Worm (Caenorhabditis elegans): ENCODE results near the gene Y62H9A.10.

Gene Y62H9A.10

ce11 chrX:11934933-11935332 is 32.4 kb upstream of the Y62H9A.10 start (continued):
- peak; percentile 52 for TF ChIP-seq swsn-7 (tag; optimal IDR thresholded peaks at IDR 0.05)
- no peak for TF ChIP-seq sox-4 (tag; optimal IDR thresholded peaks at IDR 0.05)
- peak; percentile 49 for TF ChIP-seq xbp-1 (tag; optimal IDR thresholded peaks at IDR 0.05)
- TF ChIP-seq irx-1 (tag; optimal IDR thresholded peaks at IDR 0.05), result no peak
- TF ChIP-seq elt-2 (tag; optimal IDR thresholded peaks at IDR 0.05), result peak; percentile 18
- TF ChIP-seq ces-1 (GFP tag; optimal IDR thresholded peaks at IDR 0.05), result no peak
- TF ChIP-seq skn-1 (tag; optimal IDR thresholded peaks at IDR 0.05), result peak; percentile 43
- peak; percentile 43 for TF ChIP-seq nhr-77 (tag; optimal IDR thresholded peaks at IDR 0.05)
- TF ChIP-seq aly-2 (tag; optimal IDR thresholded peaks at IDR 0.05), result no peak
- no peak for TF ChIP-seq pax-3 (tag; optimal IDR thresholded peaks at IDR 0.05)
- TF ChIP-seq ztf-4 (tag; optimal IDR thresholded peaks at IDR 0.05), result no peak
- TF ChIP-seq C16A3.4 (tag; optimal IDR thresholded peaks at IDR 0.05), result peak; percentile 57
- peak; percentile 27 for TF ChIP-seq mep-1 (tag; optimal IDR thresholded peaks at IDR 0.05)
- TF ChIP-seq egl-13 (tag; optimal IDR thresholded peaks at IDR 0.05), result peak; percentile 6
- TF ChIP-seq mef-2 (tag; optimal IDR thresholded peaks at IDR 0.05), result no peak
- TF ChIP-seq aha-1 (tag; optimal IDR thresholded peaks at IDR 0.05), result no peak
- TF ChIP-seq lsy-2 (tag; optimal IDR thresholded peaks at IDR 0.05), result peak in 1 of 2 experiments; percentile 17
- TF ChIP-seq tbx-2 (tag; optimal IDR thresholded peaks at IDR 0.05), result peak; percentile 43
- TF ChIP-seq egl-27 (tag; optimal IDR thresholded peaks at IDR 0.05), result no peak
- TF ChIP-seq dsc-1 (tag; optimal IDR thresholded peaks at IDR 0.05), result peak; percentile 67
- no peak for TF ChIP-seq blmp-1 (tag; optimal IDR thresholded peaks at IDR 0.05)
- TF ChIP-seq nhr-71 (tag; optimal IDR thresholded peaks at IDR 0.05), result peak; percentile 63
- no peak for TF ChIP-seq alr-1 (tag; optimal IDR thresholded peaks at IDR 0.05; ENCODE audit: borderline replicate concordance)
- peak; percentile 57 for TF ChIP-seq nhr-90 (tag; optimal IDR thresholded peaks at IDR 0.05; ENCODE audit: poor library complexity)
- no peak for TF ChIP-seq C34B4.2 (tag; optimal IDR thresholded peaks at IDR 0.05)
- no peak for TF ChIP-seq unc-98 (GFP tag; IDR thresholded peaks at IDR 0.05)
- TF ChIP-seq pqm-1 (tag; optimal IDR thresholded peaks at IDR 0.05), result no peak
- no peak for TF ChIP-seq C04F5.9 (tag; optimal IDR thresholded peaks at IDR 0.05)
- no peak for TF ChIP-seq ama-1 (optimal IDR thresholded peaks at IDR 0.05)
- TF ChIP-seq unc-130 (tag; optimal IDR thresholded peaks at IDR 0.05), result peak; percentile 23
- no peak for TF ChIP-seq nhr-11 (tag; optimal IDR thresholded peaks at IDR 0.05)
- no peak for TF ChIP-seq nhr-85 (tag)
- TF ChIP-seq lin-35 (GFP tag; optimal IDR thresholded peaks at IDR 0.05), result peak; percentile 24 to 64
- no peak for TF ChIP-seq F16B12.6 (tag; optimal IDR thresholded peaks at IDR 0.05)
- peak; percentile 71 for TF ChIP-seq nhr-19 (GFP tag; conservative IDR thresholded peaks at IDR 0.05)
- TF ChIP-seq mab-9 (GFP tag; IDR thresholded peaks at IDR 0.05), result no peak
- TF ChIP-seq nhr-12 (tag; optimal IDR thresholded peaks at IDR 0.05), result no peak
- peak; percentile 41 for TF ChIP-seq fkh-8 (tag; optimal IDR thresholded peaks at IDR 0.05)
- TF ChIP-seq zag-1 (tag; optimal IDR thresholded peaks at IDR 0.05), result no peak

- no peak for TF ChIP-seq ceh-82 (tag; optimal IDR thresholded peaks at IDR 0.05)
- TF ChIP-seq mef-2 (tag; optimal IDR thresholded peaks at IDR 0.05), result no peak
- TF ChIP-seq lir-3 (tag; optimal IDR thresholded peaks at IDR 0.05; ENCODE audit: poor library complexity), result no peak
- no peak for TF ChIP-seq nhr-12 (tag; optimal IDR thresholded peaks at IDR 0.05)
- no peak for TF ChIP-seq F16B12.6 (tag; optimal IDR thresholded peaks at IDR 0.05)
- TF ChIP-seq Y116A8C.19 (tag; optimal IDR thresholded peaks at IDR 0.05; ENCODE audit: borderline replicate concordance), result no peak
- no peak for TF ChIP-seq nhr-77 (tag; optimal IDR thresholded peaks at IDR 0.05)
- no peak for TF ChIP-seq sox-4 (tag; optimal IDR thresholded peaks at IDR 0.05)
- TF ChIP-seq nhr-237 (tag; optimal IDR thresholded peaks at IDR 0.05), result no peak
- no peak for TF ChIP-seq rnt-1 (tag; optimal IDR thresholded peaks at IDR 0.05)
- no peak for TF ChIP-seq C04F5.9 (tag; optimal IDR thresholded peaks at IDR 0.05)
- TF ChIP-seq isw-1 (GFP tag; IDR thresholded peaks at IDR 0.05), result no peak
- no peak for TF ChIP-seq sup-37 (GFP tag; optimal IDR thresholded peaks at IDR 0.05)
Observed at ce11 chrX:11933547-11933946, 31.0 kb upstream of the Y62H9A.10 start.

Measured in whole organism, L1 larva.